Worm (Caenorhabditis elegans): Measurements from ENCODE around the gene inx-6.

ce11 chrIV:12762782-12763181 is 16.4 kb downstream of the inx-6 start:
- no peak for TF ChIP-seq W03F9.2 (tag; optimal IDR thresholded peaks at IDR 0.05)
- no peak for TF ChIP-seq him-1 (tag; optimal IDR thresholded peaks at IDR 0.05)

All from whole organism, L4/young adult.